Worm (Caenorhabditis elegans) whole organism, mixed stage, embryonic: ENCODE data around the gene twk-26.

Experiments
- M03D4.4 ChIP-seq: sonication (generic microtip); optimal IDR thresholded peaks from 2 replicates; lab custom pipeline; 2017; ENCODE audit warnings: mild to moderate bottlenecking, missing genetic modification characterization, missing compliant biosample characterization
- bed-3 ChIP-seq: fragments of 200-800 bp; sonication (Bioruptor generic); optimal IDR thresholded peaks from 3 replicates; lab custom pipeline; 2018; ENCODE audit warnings: mild to moderate bottlenecking, missing genetic modification characterization, moderate library complexity, missing compliant biosample characterization
- blmp-1 ChIP-seq: fragments of 150-350 bp; optimal IDR thresholded peaks from 2 replicates; lab custom pipeline; 2014; ENCODE audit warnings: missing biosample characterization, missing genetic modification characterization
- ceh-39 ChIP-seq: fragments of 150-350 bp; optimal IDR thresholded peaks from 2 replicates; lab custom pipeline; 2014; ENCODE audit warnings: missing biosample characterization, missing genetic modification characterization
- ceh-43 ChIP-seq: fragments of 200-800 bp; sonication (Bioruptor generic); optimal IDR thresholded peaks from 2 replicates; lab custom pipeline; 2018; ENCODE audit warnings: mild to moderate bottlenecking, missing genetic modification characterization, moderate library complexity, missing compliant biosample characterization
- ceh-83 ChIP-seq: fragments of 200-800 bp; sonication (Bioruptor generic); optimal IDR thresholded peaks from 2 replicates; lab custom pipeline; 2018; ENCODE audit warnings: mild to moderate bottlenecking, missing genetic modification characterization, missing compliant biosample characterization
- ces-1 ChIP-seq: fragments of 150-350 bp; optimal IDR thresholded peaks from 2 replicates; lab custom pipeline; 2014; ENCODE audit warnings: missing biosample characterization, missing genetic modification reagents, missing genetic modification characterization
- cnd-1 ChIP-seq: fragments of 200-800 bp; sonication (Bioruptor generic); optimal IDR thresholded peaks from 2 replicates; lab custom pipeline; 2018; ENCODE audit warnings: mild to moderate bottlenecking, missing genetic modification characterization, missing compliant biosample characterization
- drap-1 ChIP-seq: fragments of 200-800 bp; sonication (Bioruptor generic); optimal IDR thresholded peaks from 3 replicates; lab custom pipeline; 2018; ENCODE audit warnings: mild to moderate bottlenecking, missing genetic modification characterization, missing compliant biosample characterization
- elt-1 ChIP-seq: sonication (generic microtip); optimal IDR thresholded peaks from 2 replicates; lab custom pipeline; 2017; ENCODE audit warnings: missing genetic modification characterization, mild to moderate bottlenecking, missing compliant biosample characterization, antibody characterized with exemption, moderate library complexity, borderline replicate concordance; ENCODE audit not compliant: insufficient read depth
- elt-3 ChIP-seq: fragments of 150-350 bp; optimal IDR thresholded peaks from 2 replicates; lab custom pipeline; 2014; ENCODE audit warnings: missing biosample characterization, missing genetic modification characterization
- flh-1 ChIP-seq: fragments of 200-800 bp; sonication (Bioruptor generic); optimal IDR thresholded peaks from 2 replicates; lab custom pipeline; 2018; ENCODE audit warnings: mild to moderate bottlenecking, missing genetic modification characterization, moderate library complexity, missing compliant biosample characterization
- ham-2 ChIP-seq: fragments of 200-800 bp; sonication (Bioruptor generic); optimal IDR thresholded peaks from 2 replicates; lab custom pipeline; 2018; ENCODE audit warnings: mild to moderate bottlenecking, missing genetic modification characterization, missing compliant biosample characterization
- hlh-1 ChIP-seq: fragments of 150-350 bp; optimal IDR thresholded peaks from 2 replicates; lab custom pipeline; 2014; ENCODE audit warnings: missing biosample characterization, missing genetic modification reagents, missing genetic modification characterization
- lin-13 ChIP-seq: fragments of 150-350 bp; optimal IDR thresholded peaks from 2 replicates; lab custom pipeline; 2014; ENCODE audit warnings: missing biosample characterization, missing genetic modification characterization
- lin-32 ChIP-seq: fragments of 200-800 bp; sonication (Bioruptor generic); optimal IDR thresholded peaks from 2 replicates; lab custom pipeline; 2018; ENCODE audit warnings: mild to moderate bottlenecking, missing genetic modification characterization, missing compliant biosample characterization
- lsy-2 ChIP-seq: fragments of 150-350 bp; optimal IDR thresholded peaks from 2 replicates; lab custom pipeline; 2014; ENCODE audit warnings: missing biosample characterization, missing genetic modification characterization
- mab-5 ChIP-seq: fragments of 150-350 bp; optimal IDR thresholded peaks from 2 replicates; lab custom pipeline; 2014; ENCODE audit warnings: missing biosample characterization, missing genetic modification characterization
- mep-1 ChIP-seq: fragments of 150-350 bp; optimal IDR thresholded peaks from 2 replicates; lab custom pipeline; 2017; ENCODE audit warnings: missing biosample characterization, missing genetic modification reagents, missing genetic modification characterization, inconsistent platforms
- mls-2 ChIP-seq: sonication (generic microtip); optimal IDR thresholded peaks from 2 replicates; lab custom pipeline; 2016; ENCODE audit warnings: mild to moderate bottlenecking, missing genetic modification characterization, moderate library complexity, missing compliant biosample characterization
- nhr-12 ChIP-seq: fragments of 150-350 bp; optimal IDR thresholded peaks from 2 replicates; lab custom pipeline; 2014; ENCODE audit warnings: missing biosample characterization, missing genetic modification characterization
- nhr-2 ChIP-seq: fragments of 150-350 bp; optimal IDR thresholded peaks from 2 replicates; lab custom pipeline; 2014; ENCODE audit warnings: missing biosample characterization, missing genetic modification characterization
- nhr-237 ChIP-seq: fragments of 150-350 bp; optimal IDR thresholded peaks from 2 replicates; lab custom pipeline; 2014; ENCODE audit warnings: missing biosample characterization, missing genetic modification characterization
- nhr-28 ChIP-seq: fragments of 150-350 bp; optimal IDR thresholded peaks from 2 replicates; lab custom pipeline; 2014; ENCODE audit warnings: missing biosample characterization, missing genetic modification characterization
- nhr-76 ChIP-seq: sonication (generic microtip); optimal IDR thresholded peaks from 2 replicates; lab custom pipeline; 2017; ENCODE audit warnings: missing biosample characterization, missing genetic modification characterization
- pha-4 ChIP-seq: fragments of 150-350 bp; optimal IDR thresholded peaks from 2 replicates; lab custom pipeline; 2018; ENCODE audit warnings: missing biosample characterization, missing genetic modification reagents, missing genetic modification characterization
- sem-2 ChIP-seq: fragments of 200-800 bp; sonication (Bioruptor generic); optimal IDR thresholded peaks from 2 replicates; lab custom pipeline; 2018; ENCODE audit warnings: mild to moderate bottlenecking, missing genetic modification characterization, missing compliant biosample characterization
- snpc-4 ChIP-seq: fragments of 150-350 bp; optimal IDR thresholded peaks from 2 replicates; lab custom pipeline; 2014; ENCODE audit warnings: missing biosample characterization, missing genetic modification characterization
- sptf-1 ChIP-seq: sonication (generic microtip); optimal IDR thresholded peaks from 2 replicates; lab custom pipeline; 2017; ENCODE audit warnings: mild to moderate bottlenecking, missing genetic modification characterization, moderate library complexity, missing compliant biosample characterization
- tbx-8 ChIP-seq: fragments of 200-800 bp; sonication (Bioruptor generic); optimal IDR thresholded peaks from 2 replicates; lab custom pipeline; 2018; ENCODE audit warnings: mild to moderate bottlenecking, missing genetic modification characterization, moderate library complexity, missing compliant biosample characterization
- unc-120 ChIP-seq: sonication (generic microtip); optimal IDR thresholded peaks from 2 replicates; lab custom pipeline; 2017; ENCODE audit warnings: missing genetic modification characterization, missing compliant biosample characterization; ENCODE audit not compliant: poor library complexity, severe bottlenecking
- unc-39 ChIP-seq: fragments of 150-350 bp; optimal IDR thresholded peaks from 2 replicates; lab custom pipeline; 2014; ENCODE audit warnings: missing biosample characterization, missing genetic modification characterization
- unc-62 ChIP-seq: fragments of 150-350 bp; optimal IDR thresholded peaks from 2 replicates; lab custom pipeline; 2014; ENCODE audit warnings: missing biosample characterization, missing genetic modification reagents, missing genetic modification characterization
- zip-8 ChIP-seq: fragments of 150-350 bp; optimal IDR thresholded peaks from 2 replicates; lab custom pipeline; 2014; ENCODE audit warnings: missing biosample characterization, missing genetic modification characterization
- ztf-11 ChIP-seq: fragments of 150-350 bp; optimal IDR thresholded peaks from 2 replicates; lab custom pipeline; 2014; ENCODE audit warnings: missing biosample characterization, missing genetic modification characterization

The twk-26 gene

ce11 chrX:3040609-3041008 lies 14.0 kb downstream of the twk-26 start:
- TF ChIP-seq unc-120: peak; percentile 3
- TF ChIP-seq sptf-1 (tag; lab: Kevin White, UChicago): peak; percentile 43
- no peak for TF ChIP-seq elt-1 (tag; lab: Kevin White, UChicago)
- TF ChIP-seq unc-62: no peak
- TF ChIP-seq ces-1 (GFP tag; lab: Kevin White, UChicago): no peak

- peak; percentile 93 for TF ChIP-seq ces-1 (GFP tag; lab: Kevin White, UChicago)
- no peak for TF ChIP-seq tbx-8 (GFP tag; lab: Kevin White, UChicago)
Observed at ce11 chrX:3040021-3040420, 14.6 kb downstream of the twk-26 start.

- peak; percentile 86 for TF ChIP-seq sem-2 (GFP tag; lab: Kevin White, UChicago)
- TF ChIP-seq unc-62: peak; percentile 72
- TF ChIP-seq ceh-43 (GFP tag; lab: Kevin White, UChicago): peak; percentile 86
- TF ChIP-seq flh-1 (GFP tag; lab: Kevin White, UChicago): peak; percentile 88
- peak; percentile 81 for TF ChIP-seq tbx-8 (GFP tag; lab: Kevin White, UChicago)
- peak; percentile 96 for TF ChIP-seq drap-1 (GFP tag; lab: Kevin White, UChicago)
- TF ChIP-seq nhr-2 (tag; lab: Kevin White, UChicago): peak; percentile 34
- no peak for TF ChIP-seq blmp-1 (tag; lab: Kevin White, UChicago)
- TF ChIP-seq ham-2 (GFP tag; lab: Kevin White, UChicago): peak; percentile 89
- TF ChIP-seq unc-39 (tag; lab: Kevin White, UChicago): peak; percentile 49
- TF ChIP-seq pha-4 (tag; lab: Kevin White, UChicago): peak; percentile 60
- TF ChIP-seq ceh-39 (tag; lab: Kevin White, UChicago): peak; percentile 1
- TF ChIP-seq nhr-12 (tag; lab: Kevin White, UChicago): no peak
- TF ChIP-seq nhr-28 (tag; lab: Kevin White, UChicago): peak; percentile 70
- peak; percentile 84 for TF ChIP-seq lin-32
- TF ChIP-seq ztf-11 (tag; lab: Kevin White, UChicago): peak; percentile 60
- TF ChIP-seq cnd-1 (tag; lab: Kevin White, UChicago): peak; percentile 87
- peak; percentile 94 for TF ChIP-seq ceh-83 (GFP tag; lab: Kevin White, UChicago)
- peak; percentile 3 for TF ChIP-seq elt-1 (tag; lab: Kevin White, UChicago)
- TF ChIP-seq bed-3 (GFP tag; lab: Kevin White, UChicago): peak; percentile 90
- TF ChIP-seq unc-120: peak; percentile 97
- TF ChIP-seq ces-1 (GFP tag; lab: Kevin White, UChicago): peak; percentile 88
- TF ChIP-seq hlh-1 (tag; lab: Kevin White, UChicago): peak; percentile 57
- TF ChIP-seq mep-1 (tag; lab: Kevin White, UChicago): peak; percentile 88
- TF ChIP-seq zip-8: no peak
- TF ChIP-seq elt-3 (tag; lab: Kevin White, UChicago): peak; percentile 49
- TF ChIP-seq nhr-76 (tag; lab: Kevin White, UChicago): no peak
- TF ChIP-seq mab-5 (tag; lab: Kevin White, UChicago): peak; percentile 27
- no peak for TF ChIP-seq snpc-4 (tag; lab: Kevin White, UChicago)
- peak; percentile 84 for TF ChIP-seq nhr-237 (tag; lab: Kevin White, UChicago)
- TF ChIP-seq M03D4.4 (tag; lab: Kevin White, UChicago): peak; percentile 93
- peak; percentile 97 for TF ChIP-seq mls-2 (tag; lab: Kevin White, UChicago)
- peak; percentile 43 for TF ChIP-seq lsy-2
- peak; percentile 97 for TF ChIP-seq sptf-1 (tag; lab: Kevin White, UChicago)
- TF ChIP-seq lin-13 (tag; lab: Kevin White, UChicago): peak; percentile 69
Observed at ce11 chrX:3035972-3036379, 18.6 kb downstream of the twk-26 start.

ce11 chrX:3034203-3034602 lies 20.4 kb downstream of the twk-26 start, which contains the start of gene M02F4.2:
Gene M02F4.2, minus strand, starts transcription at chrX:3034303.
- TF ChIP-seq zip-8 (no peak), sem-2 (GFP tag; lab: Kevin White, UChicago) (no peak), M03D4.4 (tag; lab: Kevin White, UChicago) (no peak), sptf-1 (tag; lab: Kevin White, UChicago) (no peak), tbx-8 (GFP tag; lab: Kevin White, UChicago) (no peak), nhr-76 (tag; lab: Kevin White, UChicago) (no peak), unc-39 (tag; lab: Kevin White, UChicago) (no peak), ceh-39 (tag; lab: Kevin White, UChicago) (no peak), nhr-237 (tag; lab: Kevin White, UChicago) (no peak), mep-1 (tag; lab: Kevin White, UChicago) (no peak), elt-3 (tag; lab: Kevin White, UChicago) (no peak), drap-1 (GFP tag; lab: Kevin White, UChicago) (no peak), unc-62 (no peak), hlh-1 (tag; lab: Kevin White, UChicago) (no peak), blmp-1 (tag; lab: Kevin White, UChicago) (no peak), mls-2 (tag; lab: Kevin White, UChicago) (no peak)
